Worm (Caenorhabditis elegans): ENCODE results near the gene C10G8.8.

- no peak for TF ChIP-seq mab-5 (tag; optimal IDR thresholded peaks at IDR 0.05)
- TF ChIP-seq nhr-12 (tag; optimal IDR thresholded peaks at IDR 0.05) = no peak
- no peak for TF ChIP-seq elt-1 (tag; optimal IDR thresholded peaks at IDR 0.05; ENCODE audit: borderline replicate concordance, insufficient read depth)
- TF ChIP-seq tbx-8 (GFP tag; optimal IDR thresholded peaks at IDR 0.05) = no peak
- TF ChIP-seq ham-2 (GFP tag; optimal IDR thresholded peaks at IDR 0.05) = no peak
Observed at ce11 chrV:5311635-5312034, 16.6 kb downstream of the C10G8.8 start, which contains the start of gene C10G8.4.

Measured in whole organism, mixed stage, embryonic.